Worm (Caenorhabditis elegans): ENCODE results near the gene C45B11.9.

DNA sequence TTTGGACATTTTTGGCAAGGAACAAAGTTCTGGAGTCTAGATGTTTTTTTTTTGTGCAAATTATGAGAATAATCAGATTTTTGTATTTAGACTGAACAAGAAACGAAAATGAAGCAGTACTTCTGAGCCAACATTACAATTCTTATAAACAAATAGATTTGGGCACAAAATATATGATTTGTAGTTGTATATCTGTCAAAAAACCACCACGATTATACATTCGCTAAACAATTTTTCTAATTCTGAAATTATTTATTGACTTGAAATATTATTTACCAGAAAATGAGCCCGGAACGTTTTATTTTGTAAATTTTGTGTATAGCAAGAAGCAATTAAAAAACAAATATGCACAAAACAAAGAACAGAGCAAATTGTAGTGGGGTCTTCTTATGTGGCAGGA lies 31.3 kb downstream of the C45B11.9 start:
- TF ChIP-seq unc-62 (GFP tag; optimal IDR thresholded peaks at IDR 0.05) (no peak), vab-15 (tag; optimal IDR thresholded peaks at IDR 0.05) (no peak), fkh-10 (GFP tag; optimal IDR thresholded peaks at IDR 0.05) (no peak), fkh-8 (tag; optimal IDR thresholded peaks at IDR 0.05) (no peak), ceh-90 (tag; optimal IDR thresholded peaks at IDR 0.05) (no peak), lin-39 (tag; optimal IDR thresholded peaks at IDR 0.05) (no peak), skn-1 (tag; optimal IDR thresholded peaks at IDR 0.05) (no peak), nhr-90 (tag; optimal IDR thresholded peaks at IDR 0.05; ENCODE audit: poor library complexity) (no peak), mep-1 (tag; optimal IDR thresholded peaks at IDR 0.05) (no peak), mdl-1 (tag; optimal IDR thresholded peaks at IDR 0.05) (no peak), snpc-4 (tag; optimal IDR thresholded peaks at IDR 0.05) (no peak), jun-1 (tag; optimal IDR thresholded peaks at IDR 0.05) (no peak)
